Worm (Caenorhabditis elegans): ENCODE measurements around the gene C38H2.2.

ce11 chrIII:10395990-10396389 lies 14.4 kb downstream of the C38H2.2 start, which contains the start of gene M03C11.1:
- no peak for TF ChIP-seq nfya-1 (tag; optimal IDR thresholded peaks at IDR 0.05)
- no peak for TF ChIP-seq nhr-11 (tag; optimal IDR thresholded peaks at IDR 0.05)
